Worm (Caenorhabditis elegans) whole organism, L4 larva: Measurements from ENCODE around the gene taf-12.

Experiments
- D1046.2 ChIP-seq: fragments of 200-800 bp; sonication (Bioruptor generic); IDR thresholded peaks from 2 replicates; pipeline ENCODE4 v1.3.6; 2022; ENCODE audit warnings: missing genetic modification characterization, missing compliant biosample characterization
- F44E2.7 ChIP-seq: fragments of 200-800 bp; sonication (Bioruptor generic); IDR thresholded peaks from 2 replicates; pipeline ENCODE4 v2.1.2; 2022; ENCODE audit warnings: missing genetic modification characterization, missing compliant biosample characterization
- Y75B8A.6 ChIP-seq: fragments of 200-800 bp; sonication (Bioruptor generic); IDR thresholded peaks from 2 replicates; pipeline ENCODE4 v1.3.6; 2022; ENCODE audit warnings: missing genetic modification reagents, missing genetic modification characterization, missing compliant biosample characterization
- ZK337.2 ChIP-seq: fragments of 200-800 bp; sonication (Bioruptor generic); IDR thresholded peaks from 2 replicates; pipeline ENCODE4 v1.3.6; 2022; ENCODE audit warnings: missing genetic modification reagents, missing genetic modification characterization, missing compliant biosample characterization
- aha-1 ChIP-seq: fragments of 150-350 bp; peaks from one replicate; lab custom pipeline; 2014; ENCODE audit warnings: missing biosample characterization, missing genetic modification characterization
- aly-2 ChIP-seq: sonication (generic microtip); optimal IDR thresholded peaks from 2 replicates; lab custom pipeline; 2018; ENCODE audit warnings: missing biosample characterization, missing genetic modification characterization
- ceh-28 ChIP-seq: fragments of 150-350 bp; optimal IDR thresholded peaks from 2 replicates; lab custom pipeline; 2014; ENCODE audit warnings: missing biosample characterization, missing genetic modification reagents, missing genetic modification characterization
- ces-1 ChIP-seq: fragments of 150-350 bp; sonication (generic microtip); optimal IDR thresholded peaks from 4 replicates; lab custom pipeline; 2014; ENCODE audit warnings: missing biosample characterization, missing genetic modification reagents, missing genetic modification characterization
- cey-2 ChIP-seq: sonication (generic microtip); optimal IDR thresholded peaks from 3 replicates; lab custom pipeline; 2017; ENCODE audit warnings: missing genetic modification characterization, mild to moderate bottlenecking, missing compliant biosample characterization, antibody characterized with exemption, borderline replicate concordance; ENCODE audit not compliant: insufficient read depth
- daf-19 ChIP-seq: fragments of 200-800 bp; sonication (Bioruptor generic); conservative IDR thresholded peaks from 2 replicates; pipeline ENCODE4 v1.3.6; 2022; ENCODE audit warnings: missing genetic modification characterization, missing compliant biosample characterization
- dmd-9 ChIP-seq: fragments of 200-800 bp; sonication (Bioruptor generic); IDR thresholded peaks from 2 replicates; pipeline ENCODE4 v1.3.6; 2022; ENCODE audit warnings: missing genetic modification reagents, missing genetic modification characterization, missing compliant biosample characterization
- dve-1 ChIP-seq: sonication (generic microtip); optimal IDR thresholded peaks from 2 replicates; lab custom pipeline; 2017; ENCODE audit warnings: antibody characterized with exemption, mild to moderate bottlenecking, missing genetic modification characterization, missing compliant biosample characterization; ENCODE audit not compliant: insufficient read depth
- egl-27 ChIP-seq: sonication (generic microtip); optimal IDR thresholded peaks from 3 replicates; lab custom pipeline; 2017; ENCODE audit warnings: missing biosample characterization, missing genetic modification reagents, missing genetic modification characterization
- hlh-30 ChIP-seq: sonication (generic microtip); optimal IDR thresholded peaks from 2 replicates; lab custom pipeline; 2017; ENCODE audit warnings: antibody characterized with exemption, mild to moderate bottlenecking, missing genetic modification characterization, missing compliant biosample characterization; ENCODE audit not compliant: insufficient read depth
- jun-1 ChIP-seq: fragments of 150-350 bp; optimal IDR thresholded peaks from 2 replicates; lab custom pipeline; 2014; ENCODE audit warnings: missing biosample characterization, missing genetic modification reagents, missing genetic modification characterization
- lin-1 ChIP-seq: fragments of 200-800 bp; sonication (Bioruptor generic); IDR thresholded peaks from 2 replicates; pipeline ENCODE4 v1.3.6; 2022; ENCODE audit warnings: missing genetic modification reagents, missing genetic modification characterization, missing compliant biosample characterization
- lin-13 ChIP-seq: fragments of 150-350 bp; optimal IDR thresholded peaks from 2 replicates; lab custom pipeline; 2014; ENCODE audit warnings: missing biosample characterization, missing genetic modification reagents, missing genetic modification characterization
- lin-15B ChIP-seq: fragments of 150-350 bp; sonication (generic microtip); optimal IDR thresholded peaks from 3 replicates; lab custom pipeline; 2014; ENCODE audit warnings: missing biosample characterization, missing genetic modification characterization
- madf-9 ChIP-seq: fragments of 200-800 bp; sonication (Bioruptor generic); conservative IDR thresholded peaks from 2 replicates; pipeline ENCODE4 v1.3.6; 2022; ENCODE audit warnings: missing genetic modification reagents, missing genetic modification characterization, missing compliant biosample characterization
- mxl-2 ChIP-seq: fragments of 200-800 bp; sonication (Bioruptor generic); conservative IDR thresholded peaks from 2 replicates; pipeline ENCODE4 v1.3.6; 2022; ENCODE audit warnings: missing genetic modification reagents, missing genetic modification characterization, missing compliant biosample characterization
- mxl-3 ChIP-seq: fragments of 200-800 bp; sonication (Bioruptor generic); optimal IDR thresholded peaks from 2 replicates; lab custom pipeline; 2018; ENCODE audit warnings: mild to moderate bottlenecking, missing genetic modification characterization, missing compliant biosample characterization
- nhr-11 ChIP-seq: fragments of 150-350 bp; optimal IDR thresholded peaks from 2 replicates; lab custom pipeline; 2014; ENCODE audit warnings: missing biosample characterization, missing genetic modification characterization
- nhr-25 ChIP-seq: sonication (generic microtip); optimal IDR thresholded peaks from 2 replicates; lab custom pipeline; 2017; ENCODE audit warnings: missing genetic modification characterization, mild to moderate bottlenecking, missing compliant biosample characterization, antibody characterized with exemption, moderate library complexity, borderline replicate concordance; ENCODE audit not compliant: insufficient read depth
- nhr-28 ChIP-seq: fragments of 150-350 bp; optimal IDR thresholded peaks from 2 replicates; lab custom pipeline; 2014; ENCODE audit warnings: missing biosample characterization, missing genetic modification characterization
- nhr-6 ChIP-seq: fragments of 150-350 bp; optimal IDR thresholded peaks from 2 replicates; lab custom pipeline; 2014; ENCODE audit warnings: missing biosample characterization, missing genetic modification characterization
- pha-4 ChIP-seq, 2 experiments: fragments of 150-350 bp in 1 of 2; fragments of 200-800 bp in 1 of 2; sonication (Bioruptor generic) in 1 of 2; IDR thresholded peaks in 1 of 2; optimal IDR thresholded peaks in 1 of 2; 2 replicates each; pipeline versions ENCODE4 v1.3.6 to Lab custom; 2014 to 2022; ENCODE audit warnings: missing genetic modification characterization in 2 of 2, missing genetic modification reagents in 2 of 2, missing biosample characterization in 1 of 2, missing compliant biosample characterization in 1 of 2
- sdz-12 ChIP-seq: fragments of 200-800 bp; sonication (Bioruptor generic); optimal IDR thresholded peaks from 2 replicates; lab custom pipeline; 2018; ENCODE audit warnings: mild to moderate bottlenecking, missing genetic modification characterization, missing compliant biosample characterization
- set-16 ChIP-seq: fragments of 200-800 bp; sonication (Bioruptor generic); IDR thresholded peaks from 2 replicates; pipeline ENCODE4 v1.3.6; 2022; ENCODE audit warnings: missing genetic modification reagents, missing genetic modification characterization, missing compliant biosample characterization
- skn-1 ChIP-seq: fragments of 150-350 bp; optimal IDR thresholded peaks from 2 replicates; lab custom pipeline; 2014; ENCODE audit warnings: missing biosample characterization, missing genetic modification characterization
- unc-62 ChIP-seq, 3 experiments: fragments of 150-350 bp in 1 of 3; sonication (generic microtip); optimal IDR thresholded peaks in 2 of 3; peaks in 1 of 3; 1 replicate in 1 of 3; 2 replicates in 2 of 3; lab custom pipeline; 2014 to 2017; ENCODE audit warnings: missing biosample characterization in 3 of 3, missing genetic modification characterization in 3 of 3, missing genetic modification reagents in 3 of 3, missing genotype in 1 of 3
- zfp-2 ChIP-seq: sonication (generic microtip); optimal IDR thresholded peaks from 2 replicates; lab custom pipeline; 2016; ENCODE audit warnings: mild to moderate bottlenecking, missing genetic modification characterization, missing compliant biosample characterization
- zip-11 ChIP-seq: fragments of 200-800 bp; sonication (Bioruptor generic); IDR thresholded peaks from 2 replicates; pipeline ENCODE4 v1.3.6; 2022; ENCODE audit warnings: missing genetic modification characterization, missing compliant biosample characterization
- zip-2 ChIP-seq: fragments of 150-350 bp; optimal IDR thresholded peaks from 2 replicates; lab custom pipeline; 2014; ENCODE audit warnings: missing biosample characterization, missing genetic modification characterization
- ztf-11 ChIP-seq: fragments of 150-350 bp; optimal IDR thresholded peaks from 2 replicates; lab custom pipeline; 2014; ENCODE audit warnings: missing biosample characterization, missing genetic modification characterization
- ztf-7 ChIP-seq: fragments of 150-350 bp; optimal IDR thresholded peaks from 2 replicates; lab custom pipeline; 2014; ENCODE audit warnings: missing biosample characterization, missing genetic modification characterization

The taf-12 gene

DNA sequence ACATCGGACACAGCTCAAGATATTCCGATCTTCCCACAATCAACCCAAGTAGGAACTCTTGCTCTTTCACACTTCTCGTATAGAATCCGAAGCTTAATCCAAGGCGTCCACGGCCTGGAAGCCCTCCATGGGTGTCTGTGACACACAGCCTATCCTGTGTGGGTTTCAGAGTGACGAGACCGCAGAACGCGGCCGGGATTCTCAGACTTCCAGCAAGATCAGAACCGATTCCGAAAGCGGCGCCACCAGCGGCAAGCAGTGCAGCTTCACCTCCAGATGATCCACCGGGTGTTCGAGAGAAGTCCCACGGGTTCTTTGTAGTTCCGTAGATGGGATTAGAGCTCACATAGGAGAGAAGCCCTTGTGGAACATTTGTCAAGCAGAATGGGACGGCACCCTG is 33.7 kb upstream of the taf-12 start:
- TF ChIP-seq nhr-6 (tag; lab: Kevin White, UChicago) (no peak), set-16 (GFP tag; lab: Robert Waterston, UW) (peak; percentile 79), unc-62 (GFP tag; optimal IDR thresholded peaks at IDR 0.05 in 1 of 2; lab: Kevin White, UChicago) (no peak), unc-62 (tag; optimal IDR thresholded peaks at IDR 0.05; lab: Kevin White, UChicago) (no peak), madf-9 (GFP tag; lab: Robert Waterston, UW) (no peak)
- TF ChIP-seq, all 104 proteins: peak for 1

- no peak for TF ChIP-seq zip-11 (GFP tag; lab: Robert Waterston, UW)
- TF ChIP-seq mxl-3, result no peak
- TF ChIP-seq cey-2, result no peak
- TF ChIP-seq lin-15B (tag; lab: Kevin White, UChicago), result no peak
- no peak for TF ChIP-seq jun-1 (tag; lab: Kevin White, UChicago)
- TF ChIP-seq unc-62 (GFP tag; optimal IDR thresholded peaks at IDR 0.05 in 1 of 2; lab: Kevin White, UChicago), result no peak
- TF ChIP-seq unc-62 (tag; optimal IDR thresholded peaks at IDR 0.05; lab: Kevin White, UChicago), result no peak
- TF ChIP-seq hlh-30 (tag; lab: Kevin White, UChicago), result no peak
- TF ChIP-seq aha-1, result no peak
- TF ChIP-seq dmd-9 (GFP tag; lab: Robert Waterston, UW), result no peak
- TF ChIP-seq ztf-11 (tag; lab: Kevin White, UChicago), result no peak
- no peak for TF ChIP-seq skn-1 (tag; lab: Kevin White, UChicago)
- TF ChIP-seq pha-4 (GFP tag; IDR thresholded peaks at IDR 0.05; lab: Robert Waterston, UW), result no peak
- no peak for TF ChIP-seq pha-4 (tag; optimal IDR thresholded peaks at IDR 0.05; lab: Kevin White, UChicago)
- TF ChIP-seq lin-13, result no peak
- TF ChIP-seq Y75B8A.6 (GFP tag; lab: Robert Waterston, UW), result no peak
- TF ChIP-seq nhr-11 (tag; lab: Kevin White, UChicago), result no peak
- TF ChIP-seq lin-1, result no peak
- TF ChIP-seq zfp-2 (tag; lab: Kevin White, UChicago), result no peak
- no peak for TF ChIP-seq dve-1
- TF ChIP-seq sdz-12, result no peak
Measured at ce11 chrIII:11900022-11900421, 30.9 kb upstream of the taf-12 start.

DNA sequence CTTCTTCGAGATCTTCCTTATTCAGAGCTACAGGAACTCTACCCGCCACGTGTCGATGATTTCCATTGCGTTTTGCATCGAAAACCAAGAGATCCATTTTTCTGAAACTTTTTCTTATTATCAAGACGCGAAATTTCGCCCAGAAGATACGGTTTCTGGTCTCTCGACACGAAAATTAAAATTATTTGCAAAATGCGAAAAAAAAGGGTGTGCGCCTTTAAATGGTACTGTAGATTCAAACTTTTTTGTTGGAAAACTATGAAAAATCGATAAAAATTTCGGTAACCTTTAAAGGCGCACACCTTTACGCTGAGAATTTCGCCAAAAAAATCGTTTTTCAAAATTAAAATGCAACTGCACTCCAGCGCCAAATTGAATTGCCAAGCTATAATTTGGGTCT is 29.1 kb upstream of the taf-12 start, which contains the start of gene tsen-2:
Gene tsen-2, minus strand, starts transcription at position 101 of the 400 bp plus-strand sequence.
- no peak for TF ChIP-seq F44E2.7
- TF ChIP-seq daf-19, result no peak
- TF ChIP-seq ztf-7 (tag; lab: Kevin White, UChicago), result no peak
- TF ChIP-seq nhr-25 (tag; lab: Kevin White, UChicago), result no peak
- no peak for TF ChIP-seq aly-2 (tag; lab: Kevin White, UChicago)
- no peak for TF ChIP-seq skn-1 (tag; lab: Kevin White, UChicago)
- no peak for TF ChIP-seq zip-2
- TF ChIP-seq ceh-28 (tag; lab: Kevin White, UChicago), result no peak
- no peak for TF ChIP-seq mxl-2
- TF ChIP-seq D1046.2 (GFP tag; lab: Robert Waterston, UW), result no peak
- no peak for TF ChIP-seq ces-1

ce11 chrIII:11896652-11897051 is 27.6 kb upstream of the taf-12 start:
- TF ChIP-seq dve-1, result no peak
- no peak for TF ChIP-seq nhr-28 (tag; lab: Kevin White, UChicago)
- TF ChIP-seq ces-1, result no peak
- no peak for TF ChIP-seq ZK337.2 (GFP tag; lab: Robert Waterston, UW)

- TF ChIP-seq egl-27 (tag; lab: Kevin White, UChicago) (no peak), ceh-28 (tag; lab: Kevin White, UChicago) (peak; percentile 3)
- TF ChIP-seq, all 104 proteins: peak for 1
Measured at ce11 chrIII:11895504-11895903, 26.4 kb upstream of the taf-12 start.
